Worm (Caenorhabditis elegans) whole organism, young adult: Measurements from ENCODE around the gene atg-7.
A peak's percentile ranks its signal among the peaks of the same experiment; 100 is the strongest.

Experiments
- B0261.1 ChIP-seq: sonication (generic microtip); optimal IDR thresholded peaks from 2 replicates; lab custom pipeline; 2016; ENCODE audit warnings: mild to moderate bottlenecking, missing genetic modification characterization, moderate library complexity, missing compliant biosample characterization
- C17E4.6 ChIP-seq: fragments of 200-800 bp; sonication (Bioruptor generic); IDR thresholded peaks from 2 replicates; pipeline ENCODE4 v1.3.6; 2022; ENCODE audit warnings: missing genetic modification reagents, missing genetic modification characterization, missing compliant biosample characterization
- D2030.7 ChIP-seq: fragments of 200-800 bp; sonication (Bioruptor generic); IDR thresholded peaks from 2 replicates; pipeline ENCODE4 v1.3.6; 2022; ENCODE audit warnings: missing genetic modification reagents, missing genetic modification characterization, missing compliant biosample characterization
- F39B2.1 ChIP-seq: fragments of 200-800 bp; sonication (Bioruptor generic); IDR thresholded peaks from 2 replicates; pipeline ENCODE4 v1.3.6; 2022; ENCODE audit warnings: missing genetic modification reagents, missing genetic modification characterization, missing compliant biosample characterization
- Y56A3A.18 ChIP-seq: fragments of 200-800 bp; sonication (Bioruptor generic); IDR thresholded peaks from 2 replicates; pipeline ENCODE4 v1.3.6; 2022; ENCODE audit warnings: missing genetic modification reagents, missing genetic modification characterization, missing compliant biosample characterization
- Y95B8A.8 ChIP-seq: fragments of 200-800 bp; sonication (Bioruptor generic); IDR thresholded peaks from 2 replicates; pipeline ENCODE4 v1.3.6; 2022; ENCODE audit warnings: missing genetic modification reagents, missing genetic modification characterization, missing compliant biosample characterization
- aptf-2 ChIP-seq: fragments of 200-800 bp; sonication (Bioruptor generic); conservative IDR thresholded peaks from 2 replicates; pipeline ENCODE4 v1.3.6; 2022; ENCODE audit warnings: missing genetic modification reagents, missing genetic modification characterization, missing compliant biosample characterization
- aptf-3 ChIP-seq: fragments of 200-800 bp; sonication (Bioruptor generic); IDR thresholded peaks from 2 replicates; pipeline ENCODE4 v1.3.6; 2022; ENCODE audit warnings: missing genetic modification characterization, missing compliant biosample characterization
- athp-1 ChIP-seq: sonication (generic microtip); optimal IDR thresholded peaks from 2 replicates; lab custom pipeline; 2017; ENCODE audit warnings: mild to moderate bottlenecking, missing genetic modification characterization, missing compliant biosample characterization
- bed-1 ChIP-seq: fragments of 200-800 bp; sonication (Bioruptor generic); IDR thresholded peaks from 2 replicates; pipeline ENCODE4 v1.3.6; 2022; ENCODE audit warnings: missing genetic modification reagents, missing genetic modification characterization, missing compliant biosample characterization
- bed-2 ChIP-seq: fragments of 200-800 bp; sonication (Bioruptor generic); IDR thresholded peaks from 2 replicates; pipeline ENCODE4 v1.3.6; 2022; ENCODE audit warnings: missing genetic modification reagents, missing genetic modification characterization, missing compliant biosample characterization
- cebp-1 ChIP-seq, 2 experiments: fragments of 200-800 bp in 1 of 2; sonication (Bioruptor generic) in 1 of 2; sonication (generic microtip) in 1 of 2; IDR thresholded peaks in 1 of 2; optimal IDR thresholded peaks in 1 of 2; 2 replicates each; pipeline versions ENCODE4 v1.3.6 to Lab custom; 2017 to 2022; ENCODE audit warnings: missing compliant biosample characterization in 2 of 2, missing genetic modification characterization in 2 of 2, mild to moderate bottlenecking in 1 of 2, missing genetic modification reagents in 1 of 2, moderate library complexity in 1 of 2
- ceh-100 ChIP-seq: fragments of 200-800 bp; sonication (Bioruptor generic); IDR thresholded peaks from 2 replicates; pipeline ENCODE4 v1.3.6; 2022; ENCODE audit warnings: missing genetic modification reagents, missing genetic modification characterization, missing compliant biosample characterization
- ceh-58 ChIP-seq: fragments of 200-800 bp; sonication (Bioruptor generic); IDR thresholded peaks from 2 replicates; pipeline ENCODE4 v1.3.6; 2022; ENCODE audit warnings: missing genetic modification characterization, missing compliant biosample characterization
- ceh-91 ChIP-seq: fragments of 200-800 bp; sonication (Bioruptor generic); IDR thresholded peaks from 2 replicates; pipeline ENCODE4 v1.3.6; 2022; ENCODE audit warnings: missing genetic modification reagents, missing genetic modification characterization, missing compliant biosample characterization
- chd-7 ChIP-seq: sonication (generic microtip); optimal IDR thresholded peaks from 2 replicates; lab custom pipeline; 2016; ENCODE audit warnings: mild to moderate bottlenecking, missing genetic modification characterization, moderate library complexity, missing compliant biosample characterization
- dpl-1 ChIP-seq: fragments of 150-350 bp; optimal IDR thresholded peaks from 2 replicates; lab custom pipeline; 2014; ENCODE audit warnings: missing biosample characterization, missing genetic modification reagents, missing genetic modification characterization
- efl-1 ChIP-seq: fragments of 150-350 bp; optimal IDR thresholded peaks from 2 replicates; lab custom pipeline; 2014; ENCODE audit warnings: missing biosample characterization, missing genetic modification reagents, missing genetic modification characterization
- ets-4 ChIP-seq: fragments of 200-800 bp; sonication (Bioruptor generic); optimal IDR thresholded peaks from 2 replicates; lab custom pipeline; 2018; ENCODE audit warnings: mild to moderate bottlenecking, missing genetic modification characterization, missing compliant biosample characterization
- gei-17 ChIP-seq: fragments of 200-800 bp; sonication (Bioruptor generic); optimal IDR thresholded peaks from 2 replicates; lab custom pipeline; 2018; ENCODE audit warnings: mild to moderate bottlenecking, missing genetic modification characterization, missing compliant biosample characterization
- hlh-12 ChIP-seq: sonication (generic microtip); optimal IDR thresholded peaks from 2 replicates; lab custom pipeline; 2016; ENCODE audit warnings: missing genetic modification characterization, missing compliant biosample characterization
- hmg-1.2 ChIP-seq: fragments of 200-800 bp; sonication (Bioruptor generic); IDR thresholded peaks from 2 replicates; pipeline ENCODE4 v1.3.6; 2022; ENCODE audit warnings: missing genetic modification reagents, missing genetic modification characterization, missing compliant biosample characterization
- hmg-20 ChIP-seq: fragments of 200-800 bp; sonication (Bioruptor generic); IDR thresholded peaks from 2 replicates; pipeline ENCODE4 v1.3.6; 2022; ENCODE audit warnings: missing genetic modification reagents, missing genetic modification characterization, missing compliant biosample characterization
- hsf-1 ChIP-seq: fragments of 200-800 bp; sonication (Bioruptor generic); IDR thresholded peaks from 2 replicates; pipeline ENCODE4 v1.3.6; 2022; ENCODE audit warnings: missing genetic modification reagents, missing genetic modification characterization, missing compliant biosample characterization
- lag-1 ChIP-seq: fragments of 200-800 bp; sonication (Bioruptor generic); IDR thresholded peaks from 2 replicates; pipeline ENCODE4 v1.3.6; 2022; ENCODE audit warnings: missing genetic modification reagents, missing genetic modification characterization, missing compliant biosample characterization
- lin-35 ChIP-seq, 3 experiments: fragments of 150-350 bp in 2 of 3; sonication (generic microtip) in 1 of 3; optimal IDR thresholded peaks; 2 replicates each; lab custom pipeline; 2014 to 2018; ENCODE audit warnings: missing biosample characterization in 3 of 3, missing genetic modification characterization in 3 of 3, missing genetic modification reagents in 3 of 3
- lin-40 ChIP-seq: sonication (generic microtip); optimal IDR thresholded peaks from 2 replicates; lab custom pipeline; 2016; ENCODE audit warnings: missing genetic modification characterization, mild to moderate bottlenecking, missing compliant biosample characterization, missing genotype, missing genetic modification reagents
- lin-54 ChIP-seq: fragments of 200-800 bp; sonication (Bioruptor generic); optimal IDR thresholded peaks from 2 replicates; lab custom pipeline; 2018; ENCODE audit warnings: mild to moderate bottlenecking, missing genetic modification characterization, missing compliant biosample characterization
- madf-10 ChIP-seq: sonication (generic microtip); optimal IDR thresholded peaks from 2 replicates; lab custom pipeline; 2016; ENCODE audit warnings: mild to moderate bottlenecking, missing genetic modification characterization, missing compliant biosample characterization
- mcd-1 ChIP-seq: fragments of 200-800 bp; sonication (Bioruptor generic); IDR thresholded peaks from 2 replicates; pipeline ENCODE4 v1.3.6; 2022; ENCODE audit warnings: missing genetic modification reagents, missing genetic modification characterization, missing compliant biosample characterization
- mxl-1 ChIP-seq: sonication (generic microtip); optimal IDR thresholded peaks from 2 replicates; lab custom pipeline; 2016; ENCODE audit warnings: missing genetic modification characterization, missing compliant biosample characterization
- nfya-1 ChIP-seq: sonication (generic microtip); optimal IDR thresholded peaks from 2 replicates; lab custom pipeline; 2017; ENCODE audit warnings: antibody characterized with exemption, missing compliant biosample characterization, missing genetic modification characterization, borderline replicate concordance; ENCODE audit not compliant: insufficient read depth
- nfya-2 ChIP-seq: fragments of 200-800 bp; sonication (Bioruptor generic); IDR thresholded peaks from 2 replicates; pipeline ENCODE4 v1.3.6; 2022; ENCODE audit warnings: missing genetic modification reagents, missing genetic modification characterization, missing compliant biosample characterization
- nfyb-1 ChIP-seq: fragments of 200-800 bp; sonication (Bioruptor generic); IDR thresholded peaks from 2 replicates; pipeline ENCODE4 v1.3.6; 2022; ENCODE audit warnings: missing genetic modification reagents, missing genetic modification characterization, missing compliant biosample characterization
- nhr-27 ChIP-seq: fragments of 200-800 bp; sonication (Bioruptor generic); optimal IDR thresholded peaks from 2 replicates; lab custom pipeline; 2018; ENCODE audit warnings: mild to moderate bottlenecking, missing genetic modification characterization, moderate library complexity, missing compliant biosample characterization
- nhr-80 ChIP-seq: sonication (generic microtip); optimal IDR thresholded peaks from 2 replicates; lab custom pipeline; 2016; ENCODE audit warnings: missing genetic modification characterization, missing compliant biosample characterization
- pbrm-1 ChIP-seq: fragments of 200-800 bp; sonication (Bioruptor generic); IDR thresholded peaks from 2 replicates; pipeline ENCODE4 v1.3.6; 2022; ENCODE audit warnings: missing genetic modification reagents, missing genetic modification characterization, missing compliant biosample characterization
- pha-4 ChIP-seq: fragments of 150-350 bp; sonication (generic microtip); optimal IDR thresholded peaks from 2 replicates; lab custom pipeline; 2014; ENCODE audit warnings: missing biosample characterization, missing genetic modification reagents, missing genetic modification characterization
- rcor-1 ChIP-seq: fragments of 200-800 bp; sonication (Bioruptor generic); IDR thresholded peaks from 2 replicates; pipeline ENCODE4 v1.3.6; 2022; ENCODE audit warnings: missing genetic modification reagents, missing genetic modification characterization, missing compliant biosample characterization
- repo-1 ChIP-seq: sonication (generic microtip); optimal IDR thresholded peaks from 2 replicates; lab custom pipeline; 2017; ENCODE audit warnings: mild to moderate bottlenecking, missing genetic modification characterization, missing compliant biosample characterization
- sdz-38 ChIP-seq: sonication (generic microtip); optimal IDR thresholded peaks from 2 replicates; lab custom pipeline; 2016; ENCODE audit warnings: missing genotype, missing genetic modification characterization, missing compliant biosample characterization
- sea-2 ChIP-seq: fragments of 200-800 bp; sonication (Bioruptor generic); IDR thresholded peaks from 2 replicates; pipeline ENCODE4 v1.3.6; 2022; ENCODE audit warnings: missing genetic modification characterization, missing compliant biosample characterization
- snpc-1.3 ChIP-seq: sonication (generic microtip); optimal IDR thresholded peaks from 2 replicates; lab custom pipeline; 2017; ENCODE audit warnings: missing genetic modification characterization, mild to moderate bottlenecking, missing compliant biosample characterization, antibody characterized with exemption, moderate library complexity, missing genotype, missing genetic modification reagents; ENCODE audit not compliant: insufficient read depth
- snpc-4 ChIP-seq, 5 experiments: fragments of 150-350 bp in 1 of 5; sonication (generic microtip) in 4 of 5; optimal IDR thresholded peaks; 2 replicates each; lab custom pipeline; 2014 to 2018; ENCODE audit warnings: missing genetic modification characterization in 5 of 5, missing biosample characterization in 3 of 5, antibody characterized with exemption in 2 of 5, mild to moderate bottlenecking in 2 of 5, missing compliant biosample characterization in 2 of 5, missing genotype in 2 of 5, moderate library complexity in 2 of 5, missing genetic modification reagents in 1 of 5
- sptf-2 ChIP-seq: fragments of 200-800 bp; sonication (Bioruptor generic); optimal IDR thresholded peaks from 2 replicates; lab custom pipeline; 2018; ENCODE audit warnings: mild to moderate bottlenecking, missing genetic modification characterization, missing compliant biosample characterization
- tbx-9 ChIP-seq: sonication (generic microtip); optimal IDR thresholded peaks from 2 replicates; lab custom pipeline; 2016; ENCODE audit warnings: borderline replicate concordance, missing genetic modification characterization, inconsistent platforms, missing compliant biosample characterization
- tlf-1 ChIP-seq: fragments of 200-800 bp; sonication (Bioruptor generic); optimal IDR thresholded peaks from 2 replicates; lab custom pipeline; 2018; ENCODE audit warnings: mild to moderate bottlenecking, missing genetic modification characterization, missing compliant biosample characterization
- ztf-25 ChIP-seq: fragments of 200-800 bp; sonication (Bioruptor generic); IDR thresholded peaks from 2 replicates; pipeline ENCODE4 v1.3.6; 2022; ENCODE audit warnings: missing genetic modification reagents, missing genetic modification characterization, missing compliant biosample characterization
- ztf-28 ChIP-seq: fragments of 200-800 bp; sonication (Bioruptor generic); IDR thresholded peaks from 2 replicates; pipeline ENCODE4 v1.3.6; 2022; ENCODE audit warnings: missing genetic modification reagents, missing genetic modification characterization, missing compliant biosample characterization

atg-7 gene

ce11 chrIV:11109771-11110170 is 28.9 kb upstream of the atg-7 start, which contains the start of gene pigk-1 (continued):
- TF ChIP-seq bed-2 (no peak), B0261.1 (tag; lab: Kevin White, UChicago) (no peak), aptf-3 (GFP tag; lab: Robert Waterston, UW) (peak; percentile 17; the same call in 1 of the 2 replicates), lin-40 (no peak), lin-35 (GFP tag; optimal IDR thresholded peaks at IDR 0.05; lab: Kevin White, UChicago) (no peak), nfya-1 (no peak), rcor-1 (peak; percentile 66; the same call in 1 of the 2 replicates), snpc-4 (GFP tag; optimal IDR thresholded peaks at IDR 0.05; lab: Kevin White, UChicago) (no peak), snpc-4 (tag; optimal IDR thresholded peaks at IDR 0.05; lab: Kevin White, UChicago) (peak in 2 of 4 experiments; percentile 10 to 41), mxl-1 (tag; lab: Kevin White, UChicago) (no peak), athp-1 (tag; lab: Kevin White, UChicago) (peak; percentile 28), ceh-91 (GFP tag; lab: Robert Waterston, UW) (no peak), ztf-25 (no peak), efl-1 (GFP tag; lab: Kevin White, UChicago) (peak; percentile 18), Y95B8A.8 (GFP tag; lab: Robert Waterston, UW) (no peak), tlf-1 (GFP tag; lab: Kevin White, UChicago) (peak; percentile 29), repo-1 (tag; lab: Kevin White, UChicago) (no peak), ceh-100 (no peak; the same call in 1 of the 2 replicates), sea-2 (no peak), F39B2.1 (GFP tag; lab: Robert Waterston, UW) (peak; percentile 83), Y56A3A.18 (GFP tag; lab: Robert Waterston, UW) (no peak), ztf-28 (no peak), madf-10 (tag; lab: Kevin White, UChicago) (no peak), tbx-9 (tag; lab: Kevin White, UChicago) (no peak), pha-4 (tag; lab: Kevin White, UChicago) (no peak), snpc-1.3 (peak; percentile 43), gei-17 (GFP tag; lab: Kevin White, UChicago) (no peak), C17E4.6 (peak; percentile 73; the same call in 1 of the 2 replicates), aptf-2 (GFP tag; lab: Robert Waterston, UW) (no peak), nfyb-1 (GFP tag; lab: Robert Waterston, UW) (no peak; the same call in 1 of the 2 replicates), lag-1 (no peak), mcd-1 (peak; percentile 48; the same call in 1 of the 2 replicates), bed-1 (GFP tag; lab: Robert Waterston, UW) (peak; percentile 69; the same call in 1 of the 2 replicates), nhr-80 (tag; lab: Kevin White, UChicago) (no peak), hmg-20 (GFP tag; lab: Robert Waterston, UW) (no peak), nfya-2 (peak; percentile 71; the same call in 1 of the 2 replicates), hsf-1 (peak; percentile 77), ceh-58 (GFP tag; lab: Robert Waterston, UW) (0 out of 2 replicates have a peak, but pooled peaks have one; percentile 76)

ce11 chrIV:11105724-11106123 is 24.9 kb upstream of the atg-7 start, which contains the start of gene srlf-24:
Gene srlf-24, minus strand, starts transcription at chrIV:11105824.
- TF ChIP-seq lin-54 (GFP tag; lab: Kevin White, UChicago) (no peak), dpl-1 (GFP tag; lab: Kevin White, UChicago) (no peak), nhr-27 (tag; lab: Kevin White, UChicago) (no peak), pbrm-1 (GFP tag; lab: Robert Waterston, UW) (no peak), hlh-12 (no peak), hmg-1.2 (GFP tag; lab: Robert Waterston, UW) (no peak), sptf-2 (no peak), madf-10 (tag; lab: Kevin White, UChicago) (no peak), ets-4 (GFP tag; lab: Kevin White, UChicago) (no peak), ztf-25 (no peak), sdz-38 (tag; lab: Kevin White, UChicago) (no peak), cebp-1 (GFP tag; IDR thresholded peaks at IDR 0.05; lab: Robert Waterston, UW) (no peak), cebp-1 (tag; optimal IDR thresholded peaks at IDR 0.05; lab: Kevin White, UChicago) (no peak), chd-7 (no peak), nfya-1 (no peak), D2030.7 (GFP tag; lab: Robert Waterston, UW) (no peak), mxl-1 (tag; lab: Kevin White, UChicago) (no peak)
